Worm (Caenorhabditis elegans): ENCODE data around the gene T15H9.5.

T15H9.5 gene

ce11 chrII:9591071-9591470 lies 20.2 kb downstream of the T15H9.5 start, which contains the start of the genes E02H1.1 and tag-124 (continued):
- peak; percentile 88 for TF ChIP-seq sma-3 (GFP tag; optimal IDR thresholded peaks at IDR 0.05)
- TF ChIP-seq lin-39 (tag; optimal IDR thresholded peaks at IDR 0.05), result no peak
- TF ChIP-seq mdl-1 (tag; optimal IDR thresholded peaks at IDR 0.05), result no peak
- TF ChIP-seq C34F6.9 (tag; optimal IDR thresholded peaks at IDR 0.05), result peak; percentile 81
- no peak for TF ChIP-seq R02D3.7 (tag; optimal IDR thresholded peaks at IDR 0.05)

- TF ChIP-seq dmd-4 (tag; optimal IDR thresholded peaks at IDR 0.05) (no peak), unc-62 (GFP tag; optimal IDR thresholded peaks at IDR 0.05) (no peak), ceh-82 (tag; optimal IDR thresholded peaks at IDR 0.05) (no peak), ceh-16 (tag; optimal IDR thresholded peaks at IDR 0.05) (no peak), nhr-11 (tag; optimal IDR thresholded peaks at IDR 0.05) (no peak), lin-13 (GFP tag; optimal IDR thresholded peaks at IDR 0.05) (no peak), sma-9 (GFP tag; optimal IDR thresholded peaks at IDR 0.05) (no peak), sma-9 (tag; optimal IDR thresholded peaks at IDR 0.05) (no peak)
Measured at ce11 chrII:9589667-9590066, 21.6 kb downstream of the T15H9.5 start, which contains the start of gene eral-1. Gene eral-1 (minus strand): TSS chrII:9589767.

- TF ChIP-seq ama-1 (optimal IDR thresholded peaks at IDR 0.05), result no peak
- TF ChIP-seq gmeb-1 (tag; optimal IDR thresholded peaks at IDR 0.05), result peak; percentile 36
- peak; percentile 65 for TF ChIP-seq sma-9 (GFP tag; optimal IDR thresholded peaks at IDR 0.05)
- no peak for TF ChIP-seq sma-9 (tag; optimal IDR thresholded peaks at IDR 0.05)
- TF ChIP-seq elt-3 (tag; optimal IDR thresholded peaks at IDR 0.05), result no peak
- TF ChIP-seq fos-1 (tag; optimal IDR thresholded peaks at IDR 0.05), result peak; percentile 37
- TF ChIP-seq sem-4 (tag; optimal IDR thresholded peaks at IDR 0.05), result no peak
- no peak for TF ChIP-seq snpc-4 (tag; optimal IDR thresholded peaks at IDR 0.05)
- TF ChIP-seq nhr-25 (tag; optimal IDR thresholded peaks at IDR 0.05), result peak; percentile 64
- TF ChIP-seq sma-3 (GFP tag; optimal IDR thresholded peaks at IDR 0.05), result peak; percentile 50
- no peak for TF ChIP-seq elt-1 (tag; optimal IDR thresholded peaks at IDR 0.05)
- no peak for TF ChIP-seq F13H6.1 (tag; optimal IDR thresholded peaks at IDR 0.05)
- TF ChIP-seq alr-1 (tag; optimal IDR thresholded peaks at IDR 0.05), result no peak
- TF ChIP-seq nhr-10 (tag; optimal IDR thresholded peaks at IDR 0.05), result no peak
- no peak for TF ChIP-seq unc-39 (tag; optimal IDR thresholded peaks at IDR 0.05)
- peak; percentile 9 for TF ChIP-seq nhr-21 (tag; optimal IDR thresholded peaks at IDR 0.05)
- no peak for TF ChIP-seq dmd-4 (tag; optimal IDR thresholded peaks at IDR 0.05)
- peak; percentile 25 for TF ChIP-seq blmp-1 (tag; optimal IDR thresholded peaks at IDR 0.05; ENCODE audit: insufficient read depth)
Measured at ce11 chrII:9586734-9587209, 24.5 kb downstream of the T15H9.5 start, which contains the start of gene ugt-58. Gene ugt-58 (minus strand): TSS chrII:9586784.

- TF ChIP-seq elt-1 (tag; optimal IDR thresholded peaks at IDR 0.05), result no peak
- no peak for TF ChIP-seq nhr-10 (tag; optimal IDR thresholded peaks at IDR 0.05)
- no peak for TF ChIP-seq ztf-4 (tag; optimal IDR thresholded peaks at IDR 0.05)
- no peak for TF ChIP-seq nhr-11 (tag; optimal IDR thresholded peaks at IDR 0.05)
- TF ChIP-seq lsy-2 (tag; optimal IDR thresholded peaks at IDR 0.05), result no peak
- TF ChIP-seq fos-1 (tag; optimal IDR thresholded peaks at IDR 0.05), result no peak
- TF ChIP-seq lin-11 (tag; optimal IDR thresholded peaks at IDR 0.05), result no peak
- TF ChIP-seq mdl-1 (tag; optimal IDR thresholded peaks at IDR 0.05), result no peak
- TF ChIP-seq aly-2 (tag; optimal IDR thresholded peaks at IDR 0.05), result no peak
- TF ChIP-seq unc-55 (GFP tag; optimal IDR thresholded peaks at IDR 0.05), result no peak
Measured at ce11 chrII:9583461-9583860, 27.8 kb downstream of the T15H9.5 start, which contains the start of gene wee-1.1. Gene wee-1.1 (minus strand): TSS chrII:9583561.

- TF ChIP-seq nhr-12 (tag; optimal IDR thresholded peaks at IDR 0.05) (no peak), F13H6.1 (tag; optimal IDR thresholded peaks at IDR 0.05) (peak; percentile 6)
Measured at ce11 chrII:9577630-9578029, 33.6 kb downstream of the T15H9.5 start.

- peak; percentile 74 for TF ChIP-seq mab-5 (tag; optimal IDR thresholded peaks at IDR 0.05)
- TF ChIP-seq nhr-11 (tag; optimal IDR thresholded peaks at IDR 0.05), result no peak
- no peak for TF ChIP-seq ztf-11 (tag; optimal IDR thresholded peaks at IDR 0.05)
- TF ChIP-seq lin-39 (tag; optimal IDR thresholded peaks at IDR 0.05), result no peak
- TF ChIP-seq mdl-1 (tag; optimal IDR thresholded peaks at IDR 0.05), result no peak
- peak; percentile 14 for TF ChIP-seq crh-2 (tag; optimal IDR thresholded peaks at IDR 0.05)
- TF ChIP-seq nhr-77 (tag; optimal IDR thresholded peaks at IDR 0.05), result no peak
Measured at ce11 chrII:9576707-9577106, 34.5 kb downstream of the T15H9.5 start.

Measured in whole organism, L2 larva.